Worm (Caenorhabditis elegans) whole organism, midembryonic: ENCODE results near the gene M03E7.2.

Experiments
- flt-1 ChIP-seq: fragments of 200-800 bp; sonication (Bioruptor generic); IDR thresholded peaks from 2 replicates; pipeline ENCODE4 v1.3.6; 2022; ENCODE audit warnings: missing genetic modification characterization, missing compliant biosample characterization
- klf-2 ChIP-seq: fragments of 200-800 bp; sonication (Bioruptor generic); conservative IDR thresholded peaks from 2 replicates; pipeline ENCODE4 v1.3.6; 2022; ENCODE audit warnings: missing genetic modification reagents, missing genetic modification characterization, missing compliant biosample characterization
- tab-1 ChIP-seq: fragments of 200-800 bp; sonication (Bioruptor generic); IDR thresholded peaks from 2 replicates; pipeline ENCODE4 v1.3.6; 2022; ENCODE audit warnings: missing genetic modification characterization, missing compliant biosample characterization

ce11 chrV:5644171-5644570 is 26.8 kb downstream of the M03E7.2 start, which contains the start of gene srx-117:
- no peak for TF ChIP-seq flt-1
- TF ChIP-seq tab-1 (GFP tag; lab: Robert Waterston, UW) = no peak
- no peak for TF ChIP-seq klf-2 (GFP tag; lab: Robert Waterston, UW)
